5 fruit fly cellular contexts compared by ENCODE assay signal in the genomic region with DNA sequence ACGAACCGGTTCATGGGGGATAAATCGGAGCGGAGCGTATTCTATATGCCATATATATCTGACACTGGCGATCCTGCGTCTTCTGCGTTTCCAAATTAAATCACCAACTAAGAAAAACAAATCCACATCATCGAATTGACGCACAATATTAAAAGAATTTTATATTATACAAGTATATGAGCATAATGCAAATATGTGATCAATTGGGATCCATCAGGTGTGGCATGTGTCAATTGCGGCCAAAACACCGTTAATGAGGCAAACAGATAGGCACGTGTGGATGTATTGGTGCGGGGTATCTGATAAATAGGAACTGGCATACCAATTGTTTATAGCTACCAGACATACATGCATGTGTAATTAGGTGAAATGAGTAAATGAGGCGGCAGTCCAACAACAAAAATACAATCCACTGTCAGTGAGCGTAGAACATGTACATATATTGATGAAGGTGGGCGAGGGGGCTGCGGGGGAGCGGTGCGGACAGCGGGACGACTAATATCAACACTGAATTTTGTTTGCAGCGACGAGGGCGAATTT.
TF ChIP-seq lines count a peak whose summit lies in the region.

No protein-coding gene starts in this region.

- TF ChIP-seq CTCF in whole organism, embryonic (GFP tag; optimal IDR thresholded peaks at IDR 0.05; lab: Kevin White, UChicago) = no peak

TF ChIP-seq in whole organism, adult, 20 proteins besides CTCF, POLR2A, EP300 and RAD21:
- TF ChIP-seq cnc (optimal IDR thresholded peaks at IDR 0.05; lab: Kevin White, UChicago) (no peak), kay (GFP tag; lab: Kevin White, UChicago; ENCODE audit: borderline replicate concordance) (no peak), CG7101 (tag; optimal IDR thresholded peaks at IDR 0.05; lab: Kevin White, UChicago) (peak; percentile 6), Clk (GFP tag; optimal IDR thresholded peaks at IDR 0.05; lab: Kevin White, UChicago) (no peak), Mnt (GFP tag; optimal IDR thresholded peaks at IDR 0.05; lab: Kevin White, UChicago) (no peak), Crg-1 (GFP tag; optimal IDR thresholded peaks at IDR 0.05; lab: Kevin White, UChicago) (no peak), tj (GFP tag; optimal IDR thresholded peaks at IDR 0.05; lab: Kevin White, UChicago) (no peak), Hr96 (GFP tag; optimal IDR thresholded peaks at IDR 0.05; lab: Kevin White, UChicago) (no peak), CG1620 (GFP tag; optimal IDR thresholded peaks at IDR 0.05; lab: Kevin White, UChicago) (no peak)

TF ChIP-seq in whole organism, embryonic, 481 proteins besides CTCF, POLR2A, EP300 and RAD21 (continues in another document):
- TF ChIP-seq CG34422 (GFP tag; IDR thresholded peaks at IDR 0.05; lab: Robert Waterston, UW) (0 out of 3 replicates have a peak, but pooled peaks have one; percentile 27), Hmr (GFP tag; optimal IDR thresholded peaks at IDR 0.05; lab: Kevin White, UChicago) (peak; percentile 62), hb (GFP tag; IDR thresholded peaks at IDR 0.05; lab: Robert Waterston, UW; ENCODE audit: partially characterized antibody) (no peak), CG3281 (GFP tag; optimal IDR thresholded peaks at IDR 0.05; lab: Kevin White, UChicago) (peak; percentile 14), mirr (GFP tag; optimal IDR thresholded peaks at IDR 0.05; lab: Kevin White, UChicago) (peak; percentile 48), Med (GFP tag; lab: Kevin White, UChicago) (peak; percentile 84), Fer1 (GFP tag; optimal IDR thresholded peaks at IDR 0.05; lab: Kevin White, UChicago) (peak; percentile 46), chinmo (GFP tag; IDR thresholded peaks at IDR 0.05; lab: Robert Waterston, UW; ENCODE audit: partially characterized antibody) (0 out of 4 replicates have a peak, but pooled peaks have one; percentile 37), br (optimal IDR thresholded peaks at IDR 0.05; lab: Kevin White, UChicago) (no peak), MTF-1 (GFP tag; optimal IDR thresholded peaks at IDR 0.05; lab: Kevin White, UChicago; ENCODE audit: borderline replicate concordance) (peak; percentile 6), gem (tag; optimal IDR thresholded peaks at IDR 0.05; lab: Kevin White, UChicago) (peak; percentile 12), sd (tag; optimal IDR thresholded peaks at IDR 0.05; lab: Kevin White, UChicago) (peak; percentile 28), CG12769 (tag; optimal IDR thresholded peaks at IDR 0.05; lab: Kevin White, UChicago) (peak; percentile 5), pnt (GFP tag; optimal IDR thresholded peaks at IDR 0.05; lab: Kevin White, UChicago) (no peak), CG8290 (GFP tag; optimal IDR thresholded peaks at IDR 0.05; lab: Kevin White, UChicago) (no peak), CG8290 (tag; optimal IDR thresholded peaks at IDR 0.05; lab: Kevin White, UChicago) (peak in 1 of 2 experiments; percentile 42), dysf (GFP tag; IDR thresholded peaks at IDR 0.05; lab: Robert Waterston, UW) (peak; percentile 24; the same call in 1 of the 3 replicates), CG7987 (GFP tag; optimal IDR thresholded peaks at IDR 0.05; lab: Kevin White, UChicago) (peak; percentile 17)

TF ChIP-seq in whole organism, prepupa, 60 proteins besides CTCF, POLR2A, EP300 and RAD21:
- TF ChIP-seq Eip78C (GFP tag; lab: Kevin White, UChicago) (peak; percentile 39), fkh (GFP tag; optimal IDR thresholded peaks at IDR 0.05; lab: Kevin White, UChicago) (peak; percentile 81), svp (GFP tag; lab: Kevin White, UChicago) (peak; percentile 7), topi (GFP tag; optimal IDR thresholded peaks at IDR 0.05; lab: Kevin White, UChicago) (no peak), eg (GFP tag; IDR thresholded peaks at IDR 0.05; lab: Robert Waterston, UW) (0 out of 3 replicates have a peak, but pooled peaks have one; percentile 15)

TF ChIP-seq in whole organism, pupa, 21 proteins besides CTCF, POLR2A, EP300 and RAD21:
- 0 out of 2 replicates have a peak, but pooled peaks have one; percentile 8 for TF ChIP-seq CG32121 (GFP tag; IDR thresholded peaks at IDR 0.05; lab: Robert Waterston, UW)
- no peak for TF ChIP-seq CG10348 (GFP tag; IDR thresholded peaks at IDR 0.05; lab: Robert Waterston, UW)

TF ChIP-seq in whole organism, wandering third instar larva, 38 proteins besides CTCF, POLR2A, EP300 and RAD21:
- no peak for TF ChIP-seq Dif (GFP tag; optimal IDR thresholded peaks at IDR 0.05; lab: Kevin White, UChicago; ENCODE audit: partially characterized antibody)
- peak; percentile 14 for TF ChIP-seq h (GFP tag; optimal IDR thresholded peaks at IDR 0.05; lab: Kevin White, UChicago)
- no peak for TF ChIP-seq usp (GFP tag; optimal IDR thresholded peaks at IDR 0.05; lab: Kevin White, UChicago)
